Worm (Caenorhabditis elegans): ENCODE results near the gene C06E7.2.

The C06E7.2 gene

ce11 chrIV:5850765-5851377 is 11.6 kb downstream of the C06E7.2 start:
- TF ChIP-seq sptf-1 (tag; optimal IDR thresholded peaks at IDR 0.05), result no peak
- TF ChIP-seq hlh-1 (tag; optimal IDR thresholded peaks at IDR 0.05), result no peak
- TF ChIP-seq nhr-12 (tag; optimal IDR thresholded peaks at IDR 0.05), result no peak
- no peak for TF ChIP-seq bed-3 (GFP tag; optimal IDR thresholded peaks at IDR 0.05)
- no peak for TF ChIP-seq flh-1 (GFP tag; optimal IDR thresholded peaks at IDR 0.05)
- no peak for TF ChIP-seq pha-4 (tag; optimal IDR thresholded peaks at IDR 0.05)
- TF ChIP-seq nhr-2 (tag; optimal IDR thresholded peaks at IDR 0.05), result no peak
- no peak for TF ChIP-seq mls-2 (tag; optimal IDR thresholded peaks at IDR 0.05)
- TF ChIP-seq M03D4.4 (tag; optimal IDR thresholded peaks at IDR 0.05), result no peak
- no peak for TF ChIP-seq zip-8 (tag; optimal IDR thresholded peaks at IDR 0.05)

- no peak for TF ChIP-seq nhr-76 (tag; optimal IDR thresholded peaks at IDR 0.05)
- no peak for TF ChIP-seq lin-32 (GFP tag; optimal IDR thresholded peaks at IDR 0.05)
Observed at ce11 chrIV:5855608-5856007, 16.3 kb downstream of the C06E7.2 start.

ce11 chrIV:5856975-5857374 is 17.7 kb downstream of the C06E7.2 start:
- TF ChIP-seq nhr-2 (tag; optimal IDR thresholded peaks at IDR 0.05) (peak; percentile 58), blmp-1 (tag; optimal IDR thresholded peaks at IDR 0.05) (no peak)

ce11 chrIV:5858212-5858611 is 18.9 kb downstream of the C06E7.2 start:
- TF ChIP-seq unc-62 (GFP tag; optimal IDR thresholded peaks at IDR 0.05) (no peak), elt-1 (tag; optimal IDR thresholded peaks at IDR 0.05; ENCODE audit: borderline replicate concordance, insufficient read depth) (no peak), ceh-39 (tag; optimal IDR thresholded peaks at IDR 0.05) (no peak), mls-2 (tag; optimal IDR thresholded peaks at IDR 0.05) (no peak), ceh-43 (GFP tag; optimal IDR thresholded peaks at IDR 0.05) (no peak), ztf-11 (tag; optimal IDR thresholded peaks at IDR 0.05) (no peak), ham-2 (GFP tag; optimal IDR thresholded peaks at IDR 0.05) (no peak), mab-5 (tag; optimal IDR thresholded peaks at IDR 0.05) (no peak), snpc-4 (tag; optimal IDR thresholded peaks at IDR 0.05) (no peak)

- TF ChIP-seq mep-1 (tag; optimal IDR thresholded peaks at IDR 0.05) (no peak), nhr-237 (tag; optimal IDR thresholded peaks at IDR 0.05) (no peak), snpc-4 (tag; optimal IDR thresholded peaks at IDR 0.05) (no peak), elt-3 (tag; optimal IDR thresholded peaks at IDR 0.05) (no peak), lsy-2 (tag; optimal IDR thresholded peaks at IDR 0.05) (no peak), mls-2 (tag; optimal IDR thresholded peaks at IDR 0.05) (no peak), flh-1 (GFP tag; optimal IDR thresholded peaks at IDR 0.05) (no peak), zip-8 (tag; optimal IDR thresholded peaks at IDR 0.05) (no peak), sem-2 (GFP tag; optimal IDR thresholded peaks at IDR 0.05) (no peak), unc-62 (GFP tag; optimal IDR thresholded peaks at IDR 0.05) (no peak), cnd-1 (tag; optimal IDR thresholded peaks at IDR 0.05) (no peak), blmp-1 (tag; optimal IDR thresholded peaks at IDR 0.05) (no peak), nhr-2 (tag; optimal IDR thresholded peaks at IDR 0.05) (no peak), bed-3 (GFP tag; optimal IDR thresholded peaks at IDR 0.05) (no peak), elt-1 (tag; optimal IDR thresholded peaks at IDR 0.05; ENCODE audit: borderline replicate concordance, insufficient read depth) (no peak), ham-2 (GFP tag; optimal IDR thresholded peaks at IDR 0.05) (no peak), nhr-76 (tag; optimal IDR thresholded peaks at IDR 0.05) (no peak), unc-39 (tag; optimal IDR thresholded peaks at IDR 0.05) (no peak), drap-1 (GFP tag; optimal IDR thresholded peaks at IDR 0.05) (no peak), ceh-39 (tag; optimal IDR thresholded peaks at IDR 0.05) (no peak)
Observed at ce11 chrIV:5859876-5860275, 20.6 kb downstream of the C06E7.2 start, which contains the start of gene C06E7.4. Gene C06E7.4 (minus strand): TSS chrIV:5859976.

ce11 chrIV:5860762-5861161 is 21.5 kb downstream of the C06E7.2 start:
- peak; percentile 52 for TF ChIP-seq ztf-11 (tag; optimal IDR thresholded peaks at IDR 0.05)
- peak; percentile 69 for TF ChIP-seq lin-32 (GFP tag; optimal IDR thresholded peaks at IDR 0.05)
- TF ChIP-seq ceh-43 (GFP tag; optimal IDR thresholded peaks at IDR 0.05), result no peak
- peak; percentile 16 for TF ChIP-seq mep-1 (tag; optimal IDR thresholded peaks at IDR 0.05)
- peak; percentile 73 for TF ChIP-seq ham-2 (GFP tag; optimal IDR thresholded peaks at IDR 0.05)
